Worm (Caenorhabditis elegans): ENCODE data around the gene R144.6.

DNA sequence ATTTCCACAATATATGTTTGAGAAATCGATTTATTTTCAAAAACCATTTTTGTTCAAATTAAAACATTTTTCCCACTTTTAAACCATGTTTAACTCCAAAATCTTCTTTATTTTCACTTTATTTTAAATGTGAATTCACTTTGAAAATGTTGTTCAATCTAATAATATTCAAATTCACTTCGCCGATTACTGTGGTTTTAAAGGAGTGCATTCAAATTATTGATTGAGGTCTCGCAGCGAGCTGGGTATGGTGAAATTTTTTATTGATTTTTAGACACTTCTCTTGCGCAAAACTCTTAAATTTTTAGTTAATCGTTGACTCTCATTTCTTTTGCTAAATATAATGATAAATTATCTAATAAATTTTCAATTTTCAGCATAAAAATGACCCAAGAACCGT, 43.2 kb upstream of the R144.6 start, which contains the start of gene C45G9.5:
- TF ChIP-seq unc-62 (GFP tag; optimal IDR thresholded peaks at IDR 0.05) (no peak), unc-120 (tag; optimal IDR thresholded peaks at IDR 0.05; ENCODE audit: poor library complexity, severe bottlenecking) (no peak)
